Worm (Caenorhabditis elegans) whole organism, L4 larva: Measurements from ENCODE around the gene mrpl-40.
"Not testable (repeated sequence)": the region's sequence is repeated elsewhere in the genome, so short reads cannot be mapped to it uniquely, and the experiment has no call there.

Experiments
- F10B5.3 ChIP-seq: sonication (generic microtip); optimal IDR thresholded peaks from 2 replicates; lab custom pipeline; 2016; ENCODE audit warnings: mild to moderate bottlenecking, missing genetic modification characterization, missing compliant biosample characterization
- F26F4.8 ChIP-seq: fragments of 200-800 bp; sonication (Bioruptor generic); conservative IDR thresholded peaks from 2 replicates; pipeline ENCODE4 v1.3.6; 2022; ENCODE audit warnings: missing genetic modification characterization, missing compliant biosample characterization
- T20F7.1 ChIP-seq: fragments of 200-800 bp; sonication (Bioruptor generic); optimal IDR thresholded peaks from 2 replicates; lab custom pipeline; 2018; ENCODE audit warnings: mild to moderate bottlenecking, missing genetic modification characterization, missing compliant biosample characterization
- ZK337.2 ChIP-seq: fragments of 200-800 bp; sonication (Bioruptor generic); IDR thresholded peaks from 2 replicates; pipeline ENCODE4 v1.3.6; 2022; ENCODE audit warnings: missing genetic modification reagents, missing genetic modification characterization, missing compliant biosample characterization
- aha-1 ChIP-seq: fragments of 150-350 bp; peaks from one replicate; lab custom pipeline; 2014; ENCODE audit warnings: missing biosample characterization, missing genetic modification characterization
- aly-2 ChIP-seq: sonication (generic microtip); optimal IDR thresholded peaks from 2 replicates; lab custom pipeline; 2018; ENCODE audit warnings: missing biosample characterization, missing genetic modification characterization
- attf-4 ChIP-seq: sonication (generic microtip); optimal IDR thresholded peaks from 3 replicates; lab custom pipeline; 2017; ENCODE audit warnings: missing biosample characterization, missing genetic modification characterization
- ceh-32 ChIP-seq: sonication (generic microtip); optimal IDR thresholded peaks from 2 replicates; lab custom pipeline; 2016; ENCODE audit warnings: mild to moderate bottlenecking, missing genetic modification characterization, missing compliant biosample characterization; ENCODE audit not compliant: poor library complexity
- daf-12 ChIP-seq: fragments of 150-350 bp; optimal IDR thresholded peaks from 2 replicates; lab custom pipeline; 2014; ENCODE audit warnings: missing biosample characterization, missing genetic modification reagents, missing genetic modification characterization
- daf-16 ChIP-seq, 3 experiments: sonication (generic microtip); optimal IDR thresholded peaks; 2 replicates each; lab custom pipeline; 2016 to 2017; ENCODE audit warnings: missing genetic modification characterization in 3 of 3, missing genetic modification reagents in 3 of 3, mild to moderate bottlenecking in 2 of 3, missing compliant biosample characterization in 2 of 3, missing biosample characterization in 1 of 3, moderate library complexity in 1 of 3
- dmd-6 ChIP-seq: fragments of 200-800 bp; sonication (Bioruptor generic); IDR thresholded peaks from 2 replicates; pipeline ENCODE4 v1.3.6; 2022; ENCODE audit warnings: missing genetic modification reagents, missing genetic modification characterization, missing compliant biosample characterization
- dmd-8 ChIP-seq: fragments of 200-800 bp; sonication (Bioruptor generic); IDR thresholded peaks from 2 replicates; pipeline ENCODE4 v1.3.6; 2022; ENCODE audit warnings: missing genetic modification characterization, missing compliant biosample characterization
- dve-1 ChIP-seq: sonication (generic microtip); optimal IDR thresholded peaks from 2 replicates; lab custom pipeline; 2017; ENCODE audit warnings: antibody characterized with exemption, mild to moderate bottlenecking, missing genetic modification characterization, missing compliant biosample characterization; ENCODE audit not compliant: insufficient read depth
- egl-43 ChIP-seq: fragments of 200-800 bp; sonication (Bioruptor generic); IDR thresholded peaks from 2 replicates; pipeline ENCODE4 v1.3.6; 2022; ENCODE audit warnings: missing genetic modification reagents, missing genetic modification characterization, missing compliant biosample characterization
- fos-1 ChIP-seq: fragments of 150-350 bp; optimal IDR thresholded peaks from 2 replicates; lab custom pipeline; 2014; ENCODE audit warnings: missing biosample characterization, missing genetic modification characterization
- hif-1 ChIP-seq, 2 experiments: sonication (generic microtip); optimal IDR thresholded peaks; 2 replicates each; lab custom pipeline; 2016 to 2017; ENCODE audit warnings: missing compliant biosample characterization in 2 of 2, missing genetic modification characterization in 2 of 2, missing genetic modification reagents in 2 of 2, missing genotype in 2 of 2, mild to moderate bottlenecking in 1 of 2
- hlh-11 ChIP-seq: fragments of 200-800 bp; sonication (Bioruptor generic); optimal IDR thresholded peaks from 2 replicates; lab custom pipeline; 2018; ENCODE audit warnings: mild to moderate bottlenecking, missing genetic modification characterization, missing compliant biosample characterization
- hlh-30 ChIP-seq: sonication (generic microtip); optimal IDR thresholded peaks from 2 replicates; lab custom pipeline; 2017; ENCODE audit warnings: antibody characterized with exemption, mild to moderate bottlenecking, missing genetic modification characterization, missing compliant biosample characterization; ENCODE audit not compliant: insufficient read depth
- jun-1 ChIP-seq: fragments of 150-350 bp; optimal IDR thresholded peaks from 2 replicates; lab custom pipeline; 2014; ENCODE audit warnings: missing biosample characterization, missing genetic modification reagents, missing genetic modification characterization
- lim-7 ChIP-seq: fragments of 200-800 bp; sonication (Bioruptor generic); IDR thresholded peaks from 2 replicates; pipeline ENCODE4 v1.3.6; 2022; ENCODE audit warnings: missing genetic modification characterization, missing compliant biosample characterization
- lin-15B ChIP-seq: fragments of 150-350 bp; sonication (generic microtip); optimal IDR thresholded peaks from 3 replicates; lab custom pipeline; 2014; ENCODE audit warnings: missing biosample characterization, missing genetic modification characterization
- lin-38 ChIP-seq: fragments of 200-800 bp; sonication (Bioruptor generic); IDR thresholded peaks from 2 replicates; pipeline ENCODE4 v1.3.6; 2022; ENCODE audit warnings: missing genetic modification reagents, missing genetic modification characterization, missing compliant biosample characterization
- lir-3 ChIP-seq: sonication (generic microtip); optimal IDR thresholded peaks from 2 replicates; lab custom pipeline; 2016; ENCODE audit warnings: mild to moderate bottlenecking, missing genetic modification characterization, missing compliant biosample characterization
- madf-5 ChIP-seq, 2 experiments: fragments of 200-800 bp; sonication (Bioruptor generic); IDR thresholded peaks; 2 replicates each; pipeline ENCODE4 v1.3.6; 2022; ENCODE audit warnings: missing compliant biosample characterization in 2 of 2, missing genetic modification characterization in 2 of 2
- mdt-29 ChIP-seq: fragments of 200-800 bp; sonication (Bioruptor generic); IDR thresholded peaks from 2 replicates; pipeline ENCODE4 v1.3.6; 2022; ENCODE audit warnings: missing genetic modification reagents, missing genetic modification characterization, missing compliant biosample characterization
- mxl-3 ChIP-seq: fragments of 200-800 bp; sonication (Bioruptor generic); optimal IDR thresholded peaks from 2 replicates; lab custom pipeline; 2018; ENCODE audit warnings: mild to moderate bottlenecking, missing genetic modification characterization, missing compliant biosample characterization
- nhr-10 ChIP-seq: fragments of 150-350 bp; optimal IDR thresholded peaks from 2 replicates; lab custom pipeline; 2014; ENCODE audit warnings: missing biosample characterization, missing genetic modification characterization
- nhr-11 ChIP-seq: fragments of 150-350 bp; optimal IDR thresholded peaks from 2 replicates; lab custom pipeline; 2014; ENCODE audit warnings: missing biosample characterization, missing genetic modification characterization
- nhr-237 ChIP-seq: sonication (generic microtip); optimal IDR thresholded peaks from 2 replicates; lab custom pipeline; 2017; ENCODE audit warnings: missing biosample characterization, missing genetic modification characterization
- nhr-25 ChIP-seq: sonication (generic microtip); optimal IDR thresholded peaks from 2 replicates; lab custom pipeline; 2017; ENCODE audit warnings: missing genetic modification characterization, mild to moderate bottlenecking, missing compliant biosample characterization, antibody characterized with exemption, moderate library complexity, borderline replicate concordance; ENCODE audit not compliant: insufficient read depth
- nhr-28 ChIP-seq: fragments of 150-350 bp; optimal IDR thresholded peaks from 2 replicates; lab custom pipeline; 2014; ENCODE audit warnings: missing biosample characterization, missing genetic modification characterization
- nhr-41 ChIP-seq: fragments of 200-800 bp; sonication (Bioruptor generic); IDR thresholded peaks from 2 replicates; pipeline ENCODE4 v1.3.6; 2022; ENCODE audit warnings: missing genetic modification reagents, missing genetic modification characterization, missing compliant biosample characterization
- nhr-6 ChIP-seq: fragments of 150-350 bp; optimal IDR thresholded peaks from 2 replicates; lab custom pipeline; 2014; ENCODE audit warnings: missing biosample characterization, missing genetic modification characterization
- php-3 ChIP-seq: fragments of 200-800 bp; sonication (Bioruptor generic); IDR thresholded peaks from 2 replicates; pipeline ENCODE4 v1.3.6; 2022; ENCODE audit warnings: missing genetic modification reagents, missing genetic modification characterization, missing compliant biosample characterization
- pqm-1 ChIP-seq: sonication (generic microtip); optimal IDR thresholded peaks from 2 replicates; lab custom pipeline; 2017; ENCODE audit warnings: missing biosample characterization, missing genetic modification characterization
- snpc-1.2 ChIP-seq: fragments of 200-800 bp; sonication (Bioruptor generic); IDR thresholded peaks from 2 replicates; pipeline ENCODE4 v1.3.6; 2022; ENCODE audit warnings: missing genetic modification reagents, missing genetic modification characterization, missing compliant biosample characterization
- spr-1 ChIP-seq: sonication (generic microtip); optimal IDR thresholded peaks from 2 replicates; lab custom pipeline; 2016; ENCODE audit warnings: mild to moderate bottlenecking, missing genetic modification characterization, missing compliant biosample characterization
- unc-62 ChIP-seq, 3 experiments: fragments of 150-350 bp in 1 of 3; sonication (generic microtip); optimal IDR thresholded peaks in 2 of 3; peaks in 1 of 3; 1 replicate in 1 of 3; 2 replicates in 2 of 3; lab custom pipeline; 2014 to 2017; ENCODE audit warnings: missing biosample characterization in 3 of 3, missing genetic modification characterization in 3 of 3, missing genetic modification reagents in 3 of 3, missing genotype in 1 of 3
- zip-2 ChIP-seq: fragments of 150-350 bp; optimal IDR thresholded peaks from 2 replicates; lab custom pipeline; 2014; ENCODE audit warnings: missing biosample characterization, missing genetic modification characterization

mrpl-40 gene

DNA sequence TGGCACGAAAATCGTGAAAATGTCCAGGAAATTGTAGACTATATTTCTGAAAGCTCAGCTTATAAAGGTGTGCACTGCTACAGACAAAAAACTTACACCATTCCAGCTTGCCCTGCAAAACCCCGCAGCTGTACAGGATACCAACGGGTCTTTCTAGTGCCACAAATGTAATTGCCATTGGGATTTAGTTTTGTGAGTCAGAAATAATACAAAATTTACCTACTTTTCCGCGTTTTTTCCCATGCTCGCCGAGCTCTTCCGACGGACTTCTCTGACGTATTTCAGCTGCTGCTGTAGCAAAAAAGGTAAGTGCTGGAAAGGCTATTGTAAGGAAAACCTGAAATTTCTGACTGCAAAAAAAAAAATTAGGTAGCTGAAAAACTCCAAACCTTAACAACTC lies 9.7 kb downstream of the mrpl-40 start, which contains the start of gene C29F9.8:
Gene C29F9.8 (minus strand): TSS at position 101 of the 400 bp plus-strand sequence.
- TF ChIP-seq egl-43 (GFP tag; lab: Robert Waterston, UW); hlh-30 (tag; lab: Kevin White, UChicago); php-3 (GFP tag; lab: Robert Waterston, UW): not testable (repeated sequence)

DNA sequence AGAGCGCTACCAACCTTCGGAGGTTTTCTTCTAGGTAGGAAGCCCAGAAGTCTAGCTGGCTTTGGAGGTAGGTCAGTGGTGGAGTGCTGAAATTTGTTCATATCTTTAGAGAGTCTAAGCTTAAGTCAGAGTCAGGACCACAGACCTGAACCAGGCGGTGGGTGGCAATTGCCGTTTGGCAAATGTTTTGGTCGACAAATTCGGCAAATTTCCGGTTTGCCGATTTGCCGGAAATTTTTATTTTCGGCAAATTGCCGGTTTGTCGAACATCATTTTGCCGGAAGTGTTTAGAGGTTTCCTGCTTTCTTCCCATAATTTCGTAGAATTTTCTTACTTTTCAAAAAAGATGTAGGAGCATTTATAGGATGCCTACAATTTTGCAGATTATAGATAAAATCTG lies 11.5 kb downstream of the mrpl-40 start, which contains the start of gene C29F9.9:
Gene C29F9.9 (minus strand): TSS at position 101 of the 400 bp plus-strand sequence.
- TF ChIP-seq snpc-1.2 (GFP tag; lab: Robert Waterston, UW); nhr-10; nhr-11 (tag; lab: Kevin White, UChicago): not testable (repeated sequence)

DNA sequence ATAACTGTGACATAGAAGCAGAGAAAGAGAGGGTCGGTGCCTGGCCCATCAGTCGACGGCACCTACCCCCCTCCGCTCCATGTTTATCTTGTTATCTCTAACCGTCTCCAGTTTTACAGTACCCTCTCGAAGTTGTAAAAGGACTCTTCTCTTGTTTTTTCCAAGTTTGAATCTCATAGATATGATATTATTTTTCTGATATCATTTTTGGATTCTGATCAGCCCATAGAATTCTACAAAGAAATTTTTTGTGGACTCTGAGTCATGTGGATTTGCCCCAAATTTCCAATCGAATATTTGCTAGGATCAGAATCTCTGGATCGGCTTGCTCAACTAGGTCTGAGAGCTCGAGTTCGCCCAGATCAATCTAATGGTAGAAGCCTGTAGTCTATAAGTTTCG lies 27.2 kb downstream of the mrpl-40 start, which contains the start of gene C29F9.6:
Gene C29F9.6 (plus strand): TSS at position 301 of the 400 bp plus-strand sequence.
- TF ChIP-seq dve-1 (tag; lab: Kevin White, UChicago) (no peak), daf-12 (tag; lab: Kevin White, UChicago) (no peak), T20F7.1 (GFP tag; lab: Kevin White, UChicago) (no peak), F26F4.8 (GFP tag; lab: Robert Waterston, UW) (no peak), ceh-32 (tag; lab: Kevin White, UChicago) (no peak), lin-15B (tag; lab: Kevin White, UChicago) (no peak), hif-1 (tag; optimal IDR thresholded peaks at IDR 0.05; lab: Kevin White, UChicago) (no peak), attf-4 (tag; lab: Kevin White, UChicago) (no peak), nhr-11 (tag; lab: Kevin White, UChicago) (no peak), hlh-30 (tag; lab: Kevin White, UChicago) (no peak), dmd-8 (GFP tag; lab: Robert Waterston, UW) (no peak), madf-5 (GFP tag; IDR thresholded peaks at IDR 0.05; lab: Robert Waterston, UW) (no peak), lim-7 (no peak), daf-16 (GFP tag; optimal IDR thresholded peaks at IDR 0.05; lab: Kevin White, UChicago) (no peak), daf-16 (tag; optimal IDR thresholded peaks at IDR 0.05; lab: Kevin White, UChicago) (no peak), F10B5.3 (tag; lab: Kevin White, UChicago) (no peak), aha-1 (tag; lab: Kevin White, UChicago) (no peak), jun-1 (tag; lab: Kevin White, UChicago) (no peak), mdt-29 (GFP tag; lab: Robert Waterston, UW) (no peak)

DNA sequence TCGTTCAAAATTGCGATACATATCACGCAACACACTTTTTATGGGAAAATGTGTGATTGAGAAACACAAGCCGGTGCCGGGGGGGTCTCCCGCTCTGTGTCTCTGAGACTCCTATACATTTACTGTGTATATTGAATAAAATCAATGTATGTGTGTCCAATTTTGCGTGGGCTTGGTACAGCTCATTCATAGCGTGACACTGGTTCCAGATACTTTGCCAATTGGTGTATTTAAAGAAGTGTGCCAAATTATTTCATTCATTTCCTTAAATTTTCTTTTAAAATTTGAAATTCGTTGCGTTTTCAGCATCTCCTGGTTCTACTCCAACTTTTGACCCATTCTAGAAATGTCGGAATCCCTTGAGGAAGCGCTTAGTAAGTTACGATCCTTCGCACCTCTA lies 29.9 kb downstream of the mrpl-40 start, which contains the start of gene C29F9.5:
Gene C29F9.5 (plus strand): TSS at position 301 of the 400 bp plus-strand sequence.
- TF ChIP-seq unc-62 (GFP tag; optimal IDR thresholded peaks at IDR 0.05 in 1 of 2; lab: Kevin White, UChicago) (peak in 1 of 2 experiments; percentile 59), unc-62 (tag; optimal IDR thresholded peaks at IDR 0.05; lab: Kevin White, UChicago) (no peak), lim-7 (no peak)

DNA sequence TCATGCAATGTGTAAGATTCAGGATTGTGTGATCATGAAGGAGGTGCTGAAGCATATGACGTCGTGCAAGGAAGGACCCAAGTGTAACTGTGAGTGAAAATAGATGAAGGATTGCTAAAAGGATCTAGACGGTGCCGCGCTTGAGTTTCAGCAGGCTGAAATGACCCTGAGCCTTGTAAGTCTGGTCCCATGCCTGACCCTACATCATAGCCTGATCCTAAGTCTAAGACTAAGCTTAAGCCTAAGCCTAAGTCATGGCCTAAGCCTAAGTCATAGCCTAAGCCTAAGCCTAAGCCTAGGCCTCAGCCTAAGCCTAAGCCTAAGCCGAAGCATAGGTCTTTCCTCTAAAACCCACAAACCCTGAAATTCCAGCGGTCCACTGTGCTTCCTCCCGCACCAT lies 30.5 kb downstream of the mrpl-40 start:
- no peak for TF ChIP-seq lir-3
- peak; percentile 91 for TF ChIP-seq aha-1 (tag; lab: Kevin White, UChicago)

DNA sequence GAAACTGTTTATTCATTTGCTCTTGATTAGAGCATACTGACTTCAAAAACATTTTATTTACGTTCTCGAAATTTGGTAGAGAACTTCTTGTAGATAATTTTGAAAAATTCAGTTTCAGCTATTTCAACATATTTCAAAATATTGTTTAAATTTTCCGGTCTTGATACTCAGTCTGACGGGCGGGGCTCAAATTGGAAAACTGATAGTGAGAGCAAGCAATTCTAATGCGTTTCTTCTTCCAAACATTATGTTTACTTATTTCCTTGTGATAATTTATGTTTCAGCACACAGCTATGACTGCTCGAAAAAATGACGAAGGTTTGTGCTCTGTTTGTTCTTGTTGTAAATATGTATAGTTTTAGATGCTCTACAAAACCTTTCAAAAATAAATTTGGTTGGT lies 32.8 kb downstream of the mrpl-40 start, which contains the start of gene pals-24:
Gene pals-24 (plus strand): TSS at position 237 of the 400 bp plus-strand sequence.
- TF ChIP-seq spr-1 (tag; lab: Kevin White, UChicago) (no peak), nhr-237 (no peak), mdt-29 (GFP tag; lab: Robert Waterston, UW) (no peak), daf-16 (GFP tag; optimal IDR thresholded peaks at IDR 0.05; lab: Kevin White, UChicago) (no peak), daf-16 (tag; optimal IDR thresholded peaks at IDR 0.05; lab: Kevin White, UChicago) (peak; percentile 98), aly-2 (tag; lab: Kevin White, UChicago) (no peak), hlh-11 (tag; lab: Kevin White, UChicago) (peak; percentile 74), nhr-28 (tag; lab: Kevin White, UChicago) (peak; percentile 86), mxl-3 (GFP tag; lab: Kevin White, UChicago) (peak; percentile 3), ZK337.2 (GFP tag; lab: Robert Waterston, UW) (no peak), nhr-6 (no peak), daf-12 (tag; lab: Kevin White, UChicago) (no peak), fos-1 (tag; lab: Kevin White, UChicago) (no peak), aha-1 (tag; lab: Kevin White, UChicago) (peak; percentile 62), zip-2 (tag; lab: Kevin White, UChicago) (peak; percentile 46), nhr-41 (no peak), nhr-25 (no peak), pqm-1 (peak; percentile 94), dmd-6 (peak; percentile 59), lin-38 (no peak), php-3 (GFP tag; lab: Robert Waterston, UW) (peak; percentile 55; the same call in 1 of the 2 replicates)
